ENCODE assay signal across 1 fruit fly cellular context in the genomic region with DNA sequence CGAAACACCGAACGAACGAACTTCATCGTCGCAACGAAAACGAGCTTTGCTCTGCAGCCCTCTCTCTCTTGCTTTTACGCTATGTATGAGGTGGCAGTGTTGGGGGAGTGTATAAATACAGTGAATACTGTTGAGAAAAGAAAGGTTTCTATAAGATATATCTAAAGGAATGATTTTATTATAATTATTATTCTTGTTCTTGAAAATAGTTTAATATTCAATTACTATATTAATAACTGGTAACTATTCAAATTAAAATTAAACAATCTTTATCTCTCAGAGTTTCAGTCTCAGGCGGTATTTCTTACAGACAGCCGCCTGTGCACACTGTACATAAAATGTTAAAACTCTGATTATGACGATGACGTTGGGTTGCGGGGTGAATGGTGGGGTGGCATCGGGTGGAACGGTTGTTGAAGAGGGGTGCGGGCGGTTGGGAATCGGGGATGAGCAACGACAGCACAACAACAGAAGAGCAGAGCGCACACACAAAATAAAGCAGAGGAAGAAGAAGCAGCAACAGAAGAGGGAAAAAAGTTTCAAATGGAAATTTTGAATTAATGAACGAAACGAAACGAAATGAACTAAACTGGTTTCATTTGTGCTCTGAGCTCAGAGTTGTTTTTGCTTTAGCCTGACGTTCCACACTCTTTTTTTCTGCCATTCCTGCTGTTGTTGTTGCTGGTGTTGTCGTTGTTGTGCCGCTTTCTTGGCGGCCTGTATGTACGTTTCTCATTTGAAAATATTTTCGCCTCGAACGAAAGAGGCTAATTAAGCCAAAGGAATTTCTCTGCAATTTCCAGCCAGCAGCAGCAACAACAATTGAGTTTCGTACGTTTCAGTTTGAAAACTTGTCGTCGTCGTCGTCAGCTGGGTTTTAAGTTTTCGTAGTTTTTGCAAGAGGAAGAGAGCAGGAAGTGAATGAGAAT.
TF ChIP-seq lines count a peak whose summit lies in the region.

No protein-coding gene starts in this region.

TF ChIP-seq in whole organism, embryonic, 481 proteins besides CTCF, POLR2A, EP300 and RAD21 (continued from another document and continues in another):
- TF ChIP-seq esg (GFP tag; conservative IDR thresholded peaks at IDR 0.05; lab: Robert Waterston, UW) (no peak), kni (GFP tag; optimal IDR thresholded peaks at IDR 0.05; lab: Kevin White, UChicago) (peak; percentile 96), Dp (GFP tag; optimal IDR thresholded peaks at IDR 0.05; lab: Kevin White, UChicago) (peak; percentile 6), CG18476 (GFP tag; optimal IDR thresholded peaks at IDR 0.05; lab: Kevin White, UChicago) (peak; percentile 88), sisA (GFP tag; IDR thresholded peaks at IDR 0.05; lab: Robert Waterston, UW) (no peak), gro (GFP tag; optimal IDR thresholded peaks at IDR 0.05; lab: Kevin White, UChicago) (no peak), CG7372 (GFP tag; IDR thresholded peaks at IDR 0.05; lab: Robert Waterston, UW) (no peak), zf30C (GFP tag; optimal IDR thresholded peaks at IDR 0.05; lab: Kevin White, UChicago) (no peak), Side (GFP tag; optimal IDR thresholded peaks at IDR 0.05; lab: Kevin White, UChicago) (peak; percentile 23), CG10565 (GFP tag; optimal IDR thresholded peaks at IDR 0.05; lab: Kevin White, UChicago) (peak; percentile 46), Camta (GFP tag; optimal IDR thresholded peaks at IDR 0.05; lab: Kevin White, UChicago) (peak; percentile 76), Rx (GFP tag; IDR thresholded peaks at IDR 0.05; lab: Robert Waterston, UW) (no peak), CG17186 (GFP tag; optimal IDR thresholded peaks at IDR 0.05; lab: Kevin White, UChicago) (peak; percentile 66), GATAe (GFP tag; conservative IDR thresholded peaks at IDR 0.05; lab: Robert Waterston, UW) (no peak), zfh1 (GFP tag; IDR thresholded peaks at IDR 0.05; lab: Robert Waterston, UW) (no peak), gsb-n (tag; optimal IDR thresholded peaks at IDR 0.05; lab: Kevin White, UChicago) (peak; percentile 99), H15 (GFP tag; IDR thresholded peaks at IDR 0.05; lab: Robert Waterston, UW) (no peak), CG10543 (GFP tag; optimal IDR thresholded peaks at IDR 0.05; lab: Kevin White, UChicago) (peak; percentile 97), Hmr (GFP tag; optimal IDR thresholded peaks at IDR 0.05; lab: Kevin White, UChicago) (peak; percentile 98), CG18262 (tag; optimal IDR thresholded peaks at IDR 0.05; lab: Kevin White, UChicago) (peak; percentile 99), ap (GFP tag; IDR thresholded peaks at IDR 0.05; lab: Robert Waterston, UW) (no peak), Ssrp (tag; optimal IDR thresholded peaks at IDR 0.05; lab: Kevin White, UChicago) (peak; percentile 98), CG8765 (GFP tag; IDR thresholded peaks at IDR 0.05; lab: Robert Waterston, UW) (no peak), odd (GFP tag; optimal IDR thresholded peaks at IDR 0.05; lab: Kevin White, UChicago) (peak; percentile 96), her (GFP tag; optimal IDR thresholded peaks at IDR 0.05; lab: Kevin White, UChicago) (peak; percentile 57), trh (GFP tag; optimal IDR thresholded peaks at IDR 0.05; lab: Kevin White, UChicago) (peak; percentile 94), dysf (GFP tag; IDR thresholded peaks at IDR 0.05; lab: Robert Waterston, UW) (no peak), Dll (GFP tag; IDR thresholded peaks at IDR 0.05; lab: Robert Waterston, UW; ENCODE audit: partially characterized antibody) (no peak), Ravus (GFP tag; IDR thresholded peaks at IDR 0.05; lab: Robert Waterston, UW) (no peak), CG30020 (tag; optimal IDR thresholded peaks at IDR 0.05; lab: Kevin White, UChicago) (peak; percentile 89), dpn (GFP tag; optimal IDR thresholded peaks at IDR 0.05; lab: Kevin White, UChicago) (peak; percentile 86 to 98), jumu (GFP tag; optimal IDR thresholded peaks at IDR 0.05; lab: Kevin White, UChicago) (peak; percentile 78), vvl (GFP tag; IDR thresholded peaks at IDR 0.05; lab: Robert Waterston, UW) (no peak), CG3281 (GFP tag; optimal IDR thresholded peaks at IDR 0.05; lab: Kevin White, UChicago) (peak; percentile 98), crc (GFP tag; optimal IDR thresholded peaks at IDR 0.05; lab: Kevin White, UChicago) (peak; percentile 76), prd (optimal IDR thresholded peaks at IDR 0.05; lab: Kevin White, UChicago) (no peak), prd (GFP tag; IDR thresholded peaks at IDR 0.05; lab: Robert Waterston, UW) (no peak), sima (GFP tag; optimal IDR thresholded peaks at IDR 0.05; lab: Kevin White, UChicago) (peak; percentile 35), CG33213 (GFP tag; optimal IDR thresholded peaks at IDR 0.05; lab: Kevin White, UChicago) (peak; percentile 63), wek (GFP tag; optimal IDR thresholded peaks at IDR 0.05; lab: Kevin White, UChicago) (peak; percentile 62), ssp (GFP tag; IDR thresholded peaks at IDR 0.05; lab: Robert Waterston, UW) (no peak), ems (GFP tag; optimal IDR thresholded peaks at IDR 0.05; lab: Kevin White, UChicago) (peak; percentile 80), CG4820 (GFP tag; optimal IDR thresholded peaks at IDR 0.05; lab: Kevin White, UChicago) (peak; percentile 96), CG3407 (GFP tag; optimal IDR thresholded peaks at IDR 0.05; lab: Kevin White, UChicago) (peak; percentile 95), Doc2 (GFP tag; IDR thresholded peaks at IDR 0.05; lab: Robert Waterston, UW) (no peak), Hmx (GFP tag; optimal IDR thresholded peaks at IDR 0.05; lab: Kevin White, UChicago) (peak; percentile 49), ATbp (GFP tag; optimal IDR thresholded peaks at IDR 0.05; lab: Kevin White, UChicago) (peak; percentile 98), CG11504 (tag; optimal IDR thresholded peaks at IDR 0.05; lab: Kevin White, UChicago) (peak; percentile 98), NC2β (GFP tag; optimal IDR thresholded peaks at IDR 0.05; lab: Kevin White, UChicago) (peak; percentile 73), Hr51 (GFP tag; optimal IDR thresholded peaks at IDR 0.05; lab: Kevin White, UChicago) (peak; percentile 82 to 99), Sox100B (GFP tag; optimal IDR thresholded peaks at IDR 0.05; lab: Kevin White, UChicago) (peak; percentile 98), CG11695 (GFP tag; IDR thresholded peaks at IDR 0.05; lab: Robert Waterston, UW) (no peak), Gsc (GFP tag; IDR thresholded peaks at IDR 0.05; lab: Robert Waterston, UW) (no peak), peb (GFP tag; IDR thresholded peaks at IDR 0.05; lab: Robert Waterston, UW) (no peak), CG18599 (GFP tag; optimal IDR thresholded peaks at IDR 0.05; lab: Kevin White, UChicago) (peak; percentile 99), CG12104 (GFP tag; optimal IDR thresholded peaks at IDR 0.05; lab: Kevin White, UChicago) (peak; percentile 97), CG8281 (tag; optimal IDR thresholded peaks at IDR 0.05; lab: Kevin White, UChicago) (peak; percentile 92), tio (GFP tag; optimal IDR thresholded peaks at IDR 0.05; lab: Kevin White, UChicago) (peak; percentile 96), Abd-B (GFP tag; optimal IDR thresholded peaks at IDR 0.05; lab: Kevin White, UChicago) (peak; percentile 97), CG31388 (GFP tag; optimal IDR thresholded peaks at IDR 0.05; lab: Kevin White, UChicago) (peak; percentile 90), ranshi (GFP tag; IDR thresholded peaks at IDR 0.05; lab: Robert Waterston, UW) (no peak), CG8089 (GFP tag; optimal IDR thresholded peaks at IDR 0.05; lab: Kevin White, UChicago) (peak; percentile 69), Oaz (GFP tag; IDR thresholded peaks at IDR 0.05; lab: Robert Waterston, UW) (no peak), insv (GFP tag; optimal IDR thresholded peaks at IDR 0.05; lab: Kevin White, UChicago) (peak in 1 of 2 experiments; percentile 76), CG4282 (GFP tag; optimal IDR thresholded peaks at IDR 0.05; lab: Kevin White, UChicago) (no peak), CG14014 (GFP tag; IDR thresholded peaks at IDR 0.05; lab: Robert Waterston, UW) (no peak), CG32532 (GFP tag; IDR thresholded peaks at IDR 0.05; lab: Robert Waterston, UW) (no peak), Optix (GFP tag; IDR thresholded peaks at IDR 0.05; lab: Robert Waterston, UW) (no peak), CG15269 (tag; optimal IDR thresholded peaks at IDR 0.05; lab: Kevin White, UChicago) (peak; percentile 99), H2.0 (GFP tag; IDR thresholded peaks at IDR 0.05; lab: Robert Waterston, UW) (no peak), CG18619 (GFP tag; optimal IDR thresholded peaks at IDR 0.05; lab: Kevin White, UChicago) (peak; percentile 97), Hand (GFP tag; optimal IDR thresholded peaks at IDR 0.05; lab: Kevin White, UChicago) (peak; percentile 98), CG3065 (GFP tag; optimal IDR thresholded peaks at IDR 0.05; lab: Kevin White, UChicago) (peak; percentile 92), CG15601 (tag; optimal IDR thresholded peaks at IDR 0.05; lab: Kevin White, UChicago) (peak; percentile 98), Awh (GFP tag; IDR thresholded peaks at IDR 0.05; lab: Robert Waterston, UW) (no peak), so (GFP tag; IDR thresholded peaks at IDR 0.05; lab: Robert Waterston, UW) (no peak), B-H1 (GFP tag; IDR thresholded peaks at IDR 0.05; lab: Robert Waterston, UW) (no peak), Xrp1 (GFP tag; IDR thresholded peaks at IDR 0.05; lab: Robert Waterston, UW) (no peak), CG6254 (GFP tag; optimal IDR thresholded peaks at IDR 0.05; lab: Kevin White, UChicago) (peak; percentile 93), schlank (tag; optimal IDR thresholded peaks at IDR 0.05; lab: Kevin White, UChicago) (peak; percentile 92), Sin3A (optimal IDR thresholded peaks at IDR 0.05; lab: Kevin White, UChicago) (no peak), D (optimal IDR thresholded peaks at IDR 0.05; lab: Kevin White, UChicago) (no peak), D (GFP tag; optimal IDR thresholded peaks at IDR 0.05; lab: Kevin White, UChicago) (peak; percentile 97), CG11398 (GFP tag; optimal IDR thresholded peaks at IDR 0.05; lab: Kevin White, UChicago) (no peak), CG14667 (GFP tag; IDR thresholded peaks at IDR 0.05; lab: Robert Waterston, UW) (no peak), ac (GFP tag; optimal IDR thresholded peaks at IDR 0.05; lab: Kevin White, UChicago) (peak; percentile 58), CG18011 (GFP tag; optimal IDR thresholded peaks at IDR 0.05; lab: Kevin White, UChicago) (peak; percentile 85), tup (GFP tag; optimal IDR thresholded peaks at IDR 0.05; lab: Kevin White, UChicago) (peak; percentile 87), CG32767 (GFP tag; IDR thresholded peaks at IDR 0.05; lab: Robert Waterston, UW) (no peak), p53 (GFP tag; optimal IDR thresholded peaks at IDR 0.05; lab: Kevin White, UChicago) (peak; percentile 65), fru (optimal IDR thresholded peaks at IDR 0.05; lab: Kevin White, UChicago) (no peak), CG1603 (tag; optimal IDR thresholded peaks at IDR 0.05; lab: Kevin White, UChicago) (peak; percentile 72), Bteb2 (GFP tag; optimal IDR thresholded peaks at IDR 0.05; lab: Kevin White, UChicago) (peak; percentile 51), CG10654 (GFP tag; optimal IDR thresholded peaks at IDR 0.05; lab: Kevin White, UChicago) (peak; percentile 96), pzg (GFP tag; optimal IDR thresholded peaks at IDR 0.05; lab: Kevin White, UChicago) (peak; percentile 14), CG6689 (GFP tag; IDR thresholded peaks at IDR 0.05; lab: Robert Waterston, UW) (no peak), sim (GFP tag; IDR thresholded peaks at IDR 0.05; lab: Robert Waterston, UW) (no peak), Chrac-16 (GFP tag; optimal IDR thresholded peaks at IDR 0.05; lab: Kevin White, UChicago) (peak; percentile 97), sc (optimal IDR thresholded peaks at IDR 0.05; lab: Kevin White, UChicago) (no peak), sc (GFP tag; optimal IDR thresholded peaks at IDR 0.05; lab: Kevin White, UChicago) (peak; percentile 95), CG17912 (GFP tag; optimal IDR thresholded peaks at IDR 0.05; lab: Kevin White, UChicago) (peak; percentile 91), Atf6 (GFP tag; IDR thresholded peaks at IDR 0.05; lab: Robert Waterston, UW) (no peak), CG30403 (GFP tag; optimal IDR thresholded peaks at IDR 0.05; lab: Kevin White, UChicago) (peak; percentile 98), danr (GFP tag; IDR thresholded peaks at IDR 0.05; lab: Robert Waterston, UW) (no peak), CG10209 (GFP tag; optimal IDR thresholded peaks at IDR 0.05; lab: Kevin White, UChicago) (peak; percentile 97), ken (GFP tag; IDR thresholded peaks at IDR 0.05; lab: Robert Waterston, UW) (no peak), CG12942 (GFP tag; optimal IDR thresholded peaks at IDR 0.05; lab: Kevin White, UChicago) (peak; percentile 95), CG2678 (tag; optimal IDR thresholded peaks at IDR 0.05; lab: Kevin White, UChicago) (peak; percentile 100), CG11247 (GFP tag; IDR thresholded peaks at IDR 0.05; lab: Robert Waterston, UW) (no peak), CG17361 (GFP tag; IDR thresholded peaks at IDR 0.05; lab: Robert Waterston, UW) (no peak), en (GFP tag; optimal IDR thresholded peaks at IDR 0.05; lab: Kevin White, UChicago) (peak; percentile 38), Oli (tag; optimal IDR thresholded peaks at IDR 0.05; lab: Kevin White, UChicago) (peak; percentile 98), bigmax (GFP tag; optimal IDR thresholded peaks at IDR 0.05; lab: Kevin White, UChicago) (no peak), cg (GFP tag; optimal IDR thresholded peaks at IDR 0.05; lab: Kevin White, UChicago) (peak; percentile 41), sqz (GFP tag; optimal IDR thresholded peaks at IDR 0.05; lab: Kevin White, UChicago) (peak; percentile 95), CG7271 (tag; optimal IDR thresholded peaks at IDR 0.05; lab: Kevin White, UChicago) (peak; percentile 95), CG14710 (tag; optimal IDR thresholded peaks at IDR 0.05; lab: Kevin White, UChicago) (peak; percentile 97), sob (GFP tag; IDR thresholded peaks at IDR 0.05; lab: Robert Waterston, UW) (no peak), CG16779 (GFP tag; IDR thresholded peaks at IDR 0.05; lab: Robert Waterston, UW) (no peak), sr (GFP tag; IDR thresholded peaks at IDR 0.05; lab: Robert Waterston, UW) (no peak), CG6813 (GFP tag; optimal IDR thresholded peaks at IDR 0.05; lab: Kevin White, UChicago) (peak; percentile 97), wdn (GFP tag; IDR thresholded peaks at IDR 0.05; lab: Robert Waterston, UW) (no peak), unc-4 (GFP tag; IDR thresholded peaks at IDR 0.05; lab: Robert Waterston, UW; ENCODE audit: partially characterized antibody) (no peak), CG7963 (GFP tag; IDR thresholded peaks at IDR 0.05; lab: Robert Waterston, UW; ENCODE audit: partially characterized antibody) (no peak)
